Fruit fly (Drosophila melanogaster): ENCODE measurements around the gene CG4998.

DNA sequence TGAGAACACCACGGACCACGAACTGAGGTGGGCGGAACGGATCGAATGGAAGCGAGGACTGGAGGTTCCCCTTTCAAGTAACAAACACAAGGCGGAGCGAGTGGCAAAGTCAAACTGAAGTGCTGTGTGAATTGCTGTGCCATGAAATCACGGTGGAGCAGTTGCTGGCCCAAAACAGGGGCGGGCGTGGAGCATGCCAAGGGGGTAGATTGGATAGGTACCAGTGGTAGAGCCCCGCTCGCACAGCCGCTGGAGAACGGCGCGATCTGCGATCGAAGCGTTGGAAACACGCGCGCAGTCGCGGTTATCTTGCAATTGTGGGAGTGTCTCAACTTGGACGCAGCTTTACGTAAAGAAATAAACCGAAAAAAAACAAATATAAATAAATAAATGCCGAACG, 11.0 kb upstream of the CG4998 start, which contains the start of gene CG13038:
- TF ChIP-seq CG31627 (GFP tag; optimal IDR thresholded peaks at IDR 0.05) (no peak), CG9139 (GFP tag; optimal IDR thresholded peaks at IDR 0.05) (no peak)

Measured in whole organism, prepupa.